Worm (Caenorhabditis elegans): ENCODE measurements around the gene ZK105.14.

Gene ZK105.14

DNA sequence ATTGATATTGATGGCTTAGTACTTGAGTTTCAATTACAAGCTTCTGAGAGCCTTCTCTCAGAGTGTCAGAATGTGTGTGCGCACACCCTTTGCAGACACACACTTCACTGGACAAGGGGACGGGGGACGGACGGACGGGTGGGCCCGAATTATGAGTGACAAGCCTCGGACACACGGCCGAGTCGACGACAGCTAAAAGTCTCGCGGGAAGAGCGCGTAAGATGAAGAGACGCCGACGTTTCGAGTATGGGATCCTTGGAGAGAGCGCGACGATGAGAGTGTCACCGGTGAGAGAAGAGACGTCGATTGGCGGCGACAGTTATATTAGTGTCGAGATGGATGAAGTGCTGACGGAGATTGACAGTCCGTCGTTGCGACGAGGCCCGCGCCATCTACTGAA is 24.1 kb upstream of the ZK105.14 start:
- peak; percentile 12 for TF ChIP-seq nhr-71 (tag; optimal IDR thresholded peaks at IDR 0.05)
- TF ChIP-seq ztf-11 (tag; optimal IDR thresholded peaks at IDR 0.05): peak in 1 of 2 experiments; percentile 11
- peak; percentile 39 for TF ChIP-seq unc-62 (GFP tag; optimal IDR thresholded peaks at IDR 0.05)
- TF ChIP-seq nhr-47 (tag; optimal IDR thresholded peaks at IDR 0.05): peak; percentile 19
- no peak for TF ChIP-seq nhr-11 (tag; optimal IDR thresholded peaks at IDR 0.05)
- no peak for TF ChIP-seq pag-3 (tag; optimal IDR thresholded peaks at IDR 0.05; ENCODE audit: borderline replicate concordance, insufficient read depth)
- TF ChIP-seq zag-1 (tag; optimal IDR thresholded peaks at IDR 0.05): no peak
- peak; percentile 10 for TF ChIP-seq dsc-1 (tag; optimal IDR thresholded peaks at IDR 0.05)
- peak in 1 of 2 experiments; percentile 23 for TF ChIP-seq efl-1 (optimal IDR thresholded peaks at IDR 0.05)
- no peak for TF ChIP-seq efl-1 (GFP tag; optimal IDR thresholded peaks at IDR 0.05 in 1 of 2)
- TF ChIP-seq lin-14 (GFP tag; optimal IDR thresholded peaks at IDR 0.05): peak; percentile 63

DNA sequence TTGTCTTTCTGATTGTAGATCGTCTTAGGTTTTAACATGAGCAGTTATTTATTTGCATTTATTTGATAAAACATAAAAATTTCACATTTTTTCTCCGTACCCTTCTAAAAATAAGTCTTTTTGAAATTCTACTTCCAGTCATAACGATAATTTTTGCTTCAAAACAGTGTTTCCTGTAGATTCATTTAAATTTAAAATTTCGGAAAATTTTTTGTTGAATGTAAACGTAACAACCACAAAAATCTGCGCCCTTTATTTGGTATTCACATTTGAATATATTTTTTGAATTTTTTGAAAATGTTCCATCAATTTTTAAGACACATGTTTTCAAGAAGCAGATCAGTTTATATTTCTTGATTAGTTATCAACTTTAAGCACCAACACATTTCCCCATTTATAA is 23.5 kb upstream of the ZK105.14 start:
- no peak for TF ChIP-seq efl-1 (optimal IDR thresholded peaks at IDR 0.05)
- peak in 1 of 2 experiments; percentile 72 for TF ChIP-seq efl-1 (GFP tag; optimal IDR thresholded peaks at IDR 0.05 in 1 of 2)
- TF ChIP-seq ceh-63 (GFP tag; optimal IDR thresholded peaks at IDR 0.05): no peak
- TF ChIP-seq dpl-1 (GFP tag; optimal IDR thresholded peaks at IDR 0.05): no peak

DNA sequence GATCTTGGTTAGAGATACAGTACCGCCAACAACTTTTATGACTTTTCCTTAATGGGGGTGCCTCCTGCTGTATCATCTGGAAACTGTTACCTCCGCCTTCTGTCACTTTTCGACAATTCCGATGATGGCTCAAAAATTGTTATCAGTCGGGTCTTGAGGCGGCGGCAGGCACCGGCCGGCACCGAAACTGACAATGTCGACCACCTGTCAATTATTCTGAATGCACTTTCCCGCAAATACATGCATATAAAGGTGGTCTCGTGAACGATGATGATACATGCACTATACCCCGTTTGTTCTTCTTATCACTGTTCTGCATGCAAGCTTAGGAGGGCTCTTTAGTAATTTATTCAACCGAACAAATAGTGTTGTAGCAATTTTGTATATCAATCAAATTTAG is 22.2 kb upstream of the ZK105.14 start:
- TF ChIP-seq lsy-2 (tag; optimal IDR thresholded peaks at IDR 0.05) (no peak), zip-4 (GFP tag; optimal IDR thresholded peaks at IDR 0.05) (no peak), elt-2 (tag; optimal IDR thresholded peaks at IDR 0.05) (peak; percentile 18), efl-1 (optimal IDR thresholded peaks at IDR 0.05) (no peak), efl-1 (GFP tag; optimal IDR thresholded peaks at IDR 0.05 in 1 of 2) (peak in 1 of 2 experiments; percentile 62)

DNA sequence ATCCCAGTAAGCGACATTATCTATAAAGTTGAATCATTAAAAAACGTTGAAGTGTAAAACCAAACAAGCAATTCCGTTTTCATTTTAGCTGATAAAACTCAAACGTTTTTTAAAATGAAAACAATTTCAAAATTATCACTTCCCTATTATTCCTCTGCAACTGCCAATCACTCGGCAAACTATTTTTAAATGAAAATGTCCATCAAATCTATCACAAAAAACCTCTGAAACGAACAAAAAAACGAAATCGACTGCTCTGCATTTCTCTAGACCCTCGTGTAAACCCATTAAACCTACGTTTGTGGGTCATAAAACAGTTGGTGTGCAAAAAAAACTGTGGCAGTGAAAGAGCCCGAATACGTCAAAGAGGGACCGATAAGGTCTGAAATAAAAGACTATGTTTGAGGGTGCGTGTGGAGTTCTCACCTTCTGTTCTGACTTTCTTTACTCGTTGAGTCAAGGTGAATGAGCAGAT is 20.7 kb upstream of the ZK105.14 start, which contains the start of gene fbxl-5:
Gene fbxl-5 (plus strand): TSS at position 425 of the 475 bp plus-strand sequence.
- no peak for TF ChIP-seq tlp-1 (tag; optimal IDR thresholded peaks at IDR 0.05)
- TF ChIP-seq lin-35 (GFP tag; optimal IDR thresholded peaks at IDR 0.05): no peak
- TF ChIP-seq fkh-10 (GFP tag; optimal IDR thresholded peaks at IDR 0.05): no peak
- TF ChIP-seq nhr-12 (tag; optimal IDR thresholded peaks at IDR 0.05): no peak
- TF ChIP-seq lir-3 (tag; optimal IDR thresholded peaks at IDR 0.05; ENCODE audit: poor library complexity): no peak
- TF ChIP-seq pag-3 (tag; optimal IDR thresholded peaks at IDR 0.05; ENCODE audit: borderline replicate concordance, insufficient read depth): no peak
- TF ChIP-seq nhr-77 (tag; optimal IDR thresholded peaks at IDR 0.05): no peak
- TF ChIP-seq C04F5.9 (tag; optimal IDR thresholded peaks at IDR 0.05): no peak
- TF ChIP-seq aly-2 (tag; optimal IDR thresholded peaks at IDR 0.05): no peak
- no peak for TF ChIP-seq aha-1 (tag; optimal IDR thresholded peaks at IDR 0.05)
- no peak for TF ChIP-seq hpl-2 (GFP tag; optimal IDR thresholded peaks at IDR 0.05)
- no peak for TF ChIP-seq irx-1 (tag; optimal IDR thresholded peaks at IDR 0.05)
- TF ChIP-seq pax-3 (tag; optimal IDR thresholded peaks at IDR 0.05): no peak
- no peak for TF ChIP-seq alr-1 (tag; optimal IDR thresholded peaks at IDR 0.05; ENCODE audit: borderline replicate concordance)
- no peak for TF ChIP-seq C16A3.4 (tag; optimal IDR thresholded peaks at IDR 0.05)
- TF ChIP-seq unc-30 (tag; optimal IDR thresholded peaks at IDR 0.05): no peak
- no peak for TF ChIP-seq egl-13 (tag; optimal IDR thresholded peaks at IDR 0.05)

DNA sequence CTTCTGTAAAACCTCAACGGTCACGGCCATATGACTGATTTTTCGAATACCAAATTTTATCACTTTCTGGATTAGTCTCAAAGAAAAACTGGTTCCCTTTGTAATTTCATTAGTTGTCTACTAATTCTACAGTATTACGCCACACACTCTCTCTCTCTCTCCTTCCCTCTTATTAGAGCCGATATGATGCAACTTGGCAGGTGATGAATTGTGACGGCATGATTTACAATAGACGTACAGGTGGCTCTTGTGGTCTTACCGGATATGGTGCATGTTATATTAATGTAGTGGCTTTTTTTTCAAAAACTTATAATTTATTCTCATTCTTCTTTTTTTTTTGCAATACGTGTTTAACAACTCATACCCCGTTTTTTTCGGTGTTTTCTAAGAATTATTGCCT is 20.1 kb upstream of the ZK105.14 start:
- TF ChIP-seq blmp-1 (tag; optimal IDR thresholded peaks at IDR 0.05): peak; percentile 2
- no peak for TF ChIP-seq elt-2 (tag; optimal IDR thresholded peaks at IDR 0.05)

Data from whole organism, L1 larva.